Worm (Caenorhabditis elegans) whole organism, L2 larva: Measurements from ENCODE around the gene F10D7.4.

Source experiments
- C34F6.9 ChIP-seq: fragments of 150-350 bp; optimal IDR thresholded peaks from 2 replicates; lab custom pipeline; 2014; ENCODE audit warnings: missing biosample characterization, missing genetic modification characterization
- aly-2 ChIP-seq: fragments of 150-350 bp; optimal IDR thresholded peaks from 2 replicates; lab custom pipeline; 2014; ENCODE audit warnings: missing biosample characterization, missing genetic modification characterization
- ama-1 ChIP-seq: fragments of 150-350 bp; optimal IDR thresholded peaks from 2 replicates; lab custom pipeline; 2018; ENCODE audit warnings: inconsistent platforms
- blmp-1 ChIP-seq: sonication (generic microtip); optimal IDR thresholded peaks from 2 replicates; lab custom pipeline; 2017; ENCODE audit warnings: missing genetic modification characterization, mild to moderate bottlenecking, missing compliant biosample characterization, antibody characterized with exemption, moderate library complexity; ENCODE audit not compliant: insufficient read depth
- ceh-82 ChIP-seq: fragments of 150-350 bp; optimal IDR thresholded peaks from 2 replicates; lab custom pipeline; 2014; ENCODE audit warnings: missing biosample characterization, missing genetic modification characterization
- dmd-4 ChIP-seq: sonication (generic microtip); optimal IDR thresholded peaks from 2 replicates; lab custom pipeline; 2017; ENCODE audit warnings: missing biosample characterization, missing genetic modification characterization
- elt-1 ChIP-seq: fragments of 150-350 bp; optimal IDR thresholded peaks from 2 replicates; lab custom pipeline; 2014; ENCODE audit warnings: missing biosample characterization, missing genetic modification characterization
- elt-3 ChIP-seq: sonication (generic microtip); optimal IDR thresholded peaks from 2 replicates; lab custom pipeline; 2017; ENCODE audit warnings: missing biosample characterization, missing genetic modification characterization
- fos-1 ChIP-seq: fragments of 150-350 bp; optimal IDR thresholded peaks from 2 replicates; lab custom pipeline; 2014; ENCODE audit warnings: missing biosample characterization, missing genetic modification characterization
- gmeb-1 ChIP-seq: fragments of 150-350 bp; optimal IDR thresholded peaks from 2 replicates; lab custom pipeline; 2014; ENCODE audit warnings: missing biosample characterization, missing genetic modification characterization
- lin-11 ChIP-seq: fragments of 150-350 bp; sonication (generic microtip); optimal IDR thresholded peaks from 2 replicates; lab custom pipeline; 2014; ENCODE audit warnings: missing biosample characterization, missing genetic modification characterization, inconsistent platforms, mixed read lengths
- lin-39 ChIP-seq: fragments of 150-350 bp; optimal IDR thresholded peaks from 2 replicates; lab custom pipeline; 2014; ENCODE audit warnings: missing biosample characterization, missing genetic modification reagents, missing genetic modification characterization
- lsy-2 ChIP-seq, 2 experiments: fragments of 150-350 bp in 1 of 2; sonication (generic microtip) in 1 of 2; optimal IDR thresholded peaks; 2 replicates each; lab custom pipeline; 2014 to 2017; ENCODE audit warnings: missing biosample characterization in 2 of 2, missing genetic modification characterization in 2 of 2
- nhr-11 ChIP-seq: fragments of 150-350 bp; optimal IDR thresholded peaks from 2 replicates; lab custom pipeline; 2014; ENCODE audit warnings: missing biosample characterization, missing genetic modification characterization
- nhr-12 ChIP-seq: fragments of 150-350 bp; optimal IDR thresholded peaks from 2 replicates; lab custom pipeline; 2014; ENCODE audit warnings: missing biosample characterization, missing genetic modification characterization
- nhr-129 ChIP-seq: fragments of 150-350 bp; optimal IDR thresholded peaks from 2 replicates; lab custom pipeline; 2014; ENCODE audit warnings: missing biosample characterization, missing genetic modification characterization
- nhr-21 ChIP-seq: fragments of 150-350 bp; optimal IDR thresholded peaks from 2 replicates; lab custom pipeline; 2014; ENCODE audit warnings: missing biosample characterization, missing genetic modification characterization
- nhr-23 ChIP-seq: fragments of 150-350 bp; optimal IDR thresholded peaks from 2 replicates; lab custom pipeline; 2014; ENCODE audit warnings: missing biosample characterization, missing genetic modification reagents, missing genetic modification characterization
- nhr-25 ChIP-seq: fragments of 150-350 bp; sonication (generic microtip); optimal IDR thresholded peaks from 3 replicates; lab custom pipeline; 2014; ENCODE audit warnings: missing biosample characterization, missing genetic modification characterization
- nhr-6 ChIP-seq: fragments of 150-350 bp; optimal IDR thresholded peaks from 2 replicates; lab custom pipeline; 2014; ENCODE audit warnings: missing biosample characterization, missing genetic modification characterization
- nhr-77 ChIP-seq: fragments of 150-350 bp; optimal IDR thresholded peaks from 2 replicates; lab custom pipeline; 2014; ENCODE audit warnings: missing biosample characterization, missing genetic modification characterization
- peb-1 ChIP-seq: fragments of 150-350 bp; optimal IDR thresholded peaks from 2 replicates; lab custom pipeline; 2014; ENCODE audit warnings: missing biosample characterization, missing genetic modification characterization
- skn-1 ChIP-seq: sonication (generic microtip); optimal IDR thresholded peaks from 2 replicates; lab custom pipeline; 2017; ENCODE audit warnings: missing biosample characterization, missing genetic modification characterization
- sma-3 ChIP-seq: sonication (generic microtip); optimal IDR thresholded peaks from 2 replicates; lab custom pipeline; 2016; ENCODE audit warnings: missing genetic modification reagents, missing genetic modification characterization, missing compliant biosample characterization
- sma-9 ChIP-seq, 2 experiments: fragments of 150-350 bp in 1 of 2; sonication (generic microtip) in 1 of 2; optimal IDR thresholded peaks; 2 replicates each; lab custom pipeline; 2014 to 2016; ENCODE audit warnings: missing genetic modification characterization in 2 of 2, mild to moderate bottlenecking in 1 of 2, missing biosample characterization in 1 of 2, missing compliant biosample characterization in 1 of 2, missing genetic modification reagents in 1 of 2, moderate library complexity in 1 of 2
- snpc-4 ChIP-seq: fragments of 150-350 bp; optimal IDR thresholded peaks from 2 replicates; lab custom pipeline; 2014; ENCODE audit warnings: missing biosample characterization, missing genetic modification characterization
- unc-39 ChIP-seq: fragments of 150-350 bp; optimal IDR thresholded peaks from 2 replicates; lab custom pipeline; 2014; ENCODE audit warnings: missing biosample characterization, missing genetic modification characterization
- unc-55 ChIP-seq: fragments of 150-350 bp; sonication (generic microtip); optimal IDR thresholded peaks from 3 replicates; lab custom pipeline; 2014; ENCODE audit warnings: missing biosample characterization, missing genetic modification reagents, missing genetic modification characterization
- unc-62 ChIP-seq: fragments of 150-350 bp; optimal IDR thresholded peaks from 2 replicates; lab custom pipeline; 2014; ENCODE audit warnings: missing biosample characterization, missing genetic modification reagents, missing genetic modification characterization
- zag-1 ChIP-seq: fragments of 150-350 bp; optimal IDR thresholded peaks from 2 replicates; lab custom pipeline; 2014; ENCODE audit warnings: missing biosample characterization, missing genetic modification characterization
- ztf-1 ChIP-seq: fragments of 200-800 bp; sonication (Bioruptor generic); conservative IDR thresholded peaks from 2 replicates; pipeline ENCODE4 v1.3.6; 2022; ENCODE audit warnings: missing genetic modification characterization, missing compliant biosample characterization
- ztf-11 ChIP-seq: sonication (generic microtip); optimal IDR thresholded peaks from 2 replicates; lab custom pipeline; 2017; ENCODE audit warnings: missing biosample characterization, missing genetic modification characterization
- ztf-4 ChIP-seq: fragments of 150-350 bp; optimal IDR thresholded peaks from 2 replicates; lab custom pipeline; 2014; ENCODE audit warnings: missing biosample characterization, missing genetic modification characterization

The F10D7.4 gene

DNA sequence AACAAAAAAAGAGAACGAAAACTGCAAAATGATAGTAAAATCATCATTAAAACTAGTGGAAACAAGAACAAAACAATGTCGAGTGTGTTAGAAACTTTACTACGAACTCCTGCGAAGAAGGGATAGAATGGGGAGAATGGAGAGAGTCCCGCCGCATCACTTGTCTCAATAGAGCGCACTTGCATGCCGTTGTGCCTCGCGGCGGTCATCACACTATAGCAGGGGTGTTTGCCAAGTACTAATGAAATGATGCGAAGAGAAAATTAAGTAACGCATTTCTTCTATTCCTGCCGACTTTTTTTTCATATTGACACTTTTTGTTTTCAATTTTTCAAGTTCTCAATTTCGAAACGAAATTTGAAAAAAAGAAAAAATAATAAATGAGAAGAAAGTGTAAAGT lies 10.3 kb upstream of the F10D7.4 start (continued):
- TF ChIP-seq nhr-77 (tag; lab: Kevin White, UChicago) = no peak
- TF ChIP-seq unc-39 (tag; lab: Kevin White, UChicago) = no peak
- TF ChIP-seq fos-1 (tag; lab: Kevin White, UChicago) = peak; percentile 70
- TF ChIP-seq ceh-82 (tag; lab: Kevin White, UChicago) = no peak

DNA sequence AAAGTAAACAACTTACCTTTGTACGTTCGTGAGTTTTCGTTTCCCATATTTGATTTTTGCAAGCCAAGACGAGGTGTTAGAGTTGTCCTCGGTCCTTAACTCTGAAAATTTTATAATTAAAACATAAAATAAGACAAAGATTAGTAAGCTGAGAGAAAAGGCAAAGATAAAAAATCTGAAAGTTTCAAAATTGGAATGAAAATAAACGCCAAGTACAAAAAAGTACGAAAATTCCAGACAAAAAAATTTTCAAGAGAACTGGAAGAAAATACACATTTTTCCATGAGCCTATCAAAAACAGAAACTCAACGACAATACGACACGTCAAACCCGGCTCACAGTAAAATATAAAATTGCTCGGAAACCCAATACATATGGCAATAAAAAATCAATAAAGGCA lies 9.6 kb upstream of the F10D7.4 start, which contains the start of gene F10D7.5:
Gene F10D7.5, minus strand, starts transcription at position 101 of the 400 bp plus-strand sequence.
- TF ChIP-seq unc-39 (tag; lab: Kevin White, UChicago) (no peak), nhr-12 (tag; lab: Kevin White, UChicago) (no peak), elt-1 (tag; lab: Kevin White, UChicago) (no peak), elt-3 (no peak), zag-1 (tag; lab: Kevin White, UChicago) (no peak), sma-3 (GFP tag; lab: Kevin White, UChicago) (no peak), nhr-6 (no peak)

DNA sequence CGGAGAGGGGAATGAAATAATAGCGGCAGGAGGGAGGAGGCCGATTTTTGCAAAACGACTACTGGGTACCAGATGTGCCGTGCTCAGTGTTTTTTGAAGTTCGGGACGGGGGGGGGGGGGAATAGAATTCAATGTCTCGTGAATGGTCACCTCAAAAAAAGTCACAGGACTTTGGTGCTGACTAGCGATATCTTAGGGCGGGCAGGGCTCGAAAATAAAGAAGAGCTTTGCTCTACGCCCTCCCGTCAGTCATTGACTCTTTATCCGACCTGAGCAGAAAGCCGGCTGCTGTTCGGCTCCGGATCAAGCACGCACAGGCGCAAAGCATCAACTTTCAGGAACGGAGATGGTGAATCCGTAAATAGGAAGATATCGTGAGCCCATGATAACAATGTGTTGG lies 8.7 kb upstream of the F10D7.4 start:
- no peak for TF ChIP-seq nhr-11 (tag; lab: Kevin White, UChicago)
- TF ChIP-seq, all 48 proteins: peak for 0

DNA sequence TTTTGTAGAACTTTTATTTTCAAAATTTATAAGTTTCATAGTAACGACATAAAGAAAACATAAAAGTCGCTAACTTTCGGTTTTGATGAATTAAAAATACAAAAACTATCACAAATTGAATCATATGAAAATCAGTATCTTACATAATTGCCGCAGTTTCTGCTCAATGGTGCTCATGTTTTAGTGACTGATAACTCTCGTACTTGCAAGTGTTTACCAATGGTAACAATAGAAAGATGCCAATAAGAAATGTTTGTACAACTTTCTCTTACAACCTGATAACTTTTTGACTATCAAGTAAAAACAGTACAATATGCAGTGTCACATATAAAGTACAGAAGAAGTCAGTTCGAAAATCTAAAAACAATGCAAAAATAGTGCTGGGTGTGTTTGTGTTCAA lies 4.3 kb upstream of the F10D7.4 start:
- TF ChIP-seq lsy-2 (tag; optimal IDR thresholded peaks at IDR 0.05; lab: Kevin White, UChicago) (no peak), nhr-11 (tag; lab: Kevin White, UChicago) (no peak), dmd-4 (tag; lab: Kevin White, UChicago) (no peak), ztf-4 (tag; lab: Kevin White, UChicago) (no peak), sma-9 (GFP tag; optimal IDR thresholded peaks at IDR 0.05; lab: Kevin White, UChicago) (no peak), sma-9 (tag; optimal IDR thresholded peaks at IDR 0.05; lab: Kevin White, UChicago) (no peak), ceh-82 (tag; lab: Kevin White, UChicago) (no peak), nhr-23 (tag; lab: Kevin White, UChicago) (no peak), gmeb-1 (tag; lab: Kevin White, UChicago) (no peak)
- TF ChIP-seq, all 48 proteins: peak for 0

DNA sequence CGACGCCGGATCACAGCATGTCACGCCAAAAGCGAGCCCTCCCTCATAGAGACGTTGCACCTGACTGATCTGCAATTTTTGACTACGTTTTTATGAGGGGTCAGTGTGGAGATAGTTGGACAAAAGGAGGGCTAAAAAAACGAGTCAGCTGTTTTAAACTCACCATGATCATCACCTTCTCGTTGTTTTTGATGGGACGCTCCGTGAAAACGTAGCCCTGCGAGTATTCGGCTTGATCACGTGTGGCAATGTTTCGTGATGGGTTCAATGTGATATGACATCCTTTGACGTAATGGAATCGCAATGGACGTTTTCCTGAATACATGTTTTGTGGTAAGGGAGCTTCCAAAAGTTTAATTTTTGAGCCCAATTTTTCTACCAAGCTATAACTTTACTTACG lies 3.2 kb upstream of the F10D7.4 start:
- peak; percentile 83 for TF ChIP-seq nhr-129 (tag; lab: Kevin White, UChicago)
- TF ChIP-seq ztf-11 (tag; lab: Kevin White, UChicago) = no peak
- TF ChIP-seq lin-11 (tag; lab: Kevin White, UChicago) = no peak

DNA sequence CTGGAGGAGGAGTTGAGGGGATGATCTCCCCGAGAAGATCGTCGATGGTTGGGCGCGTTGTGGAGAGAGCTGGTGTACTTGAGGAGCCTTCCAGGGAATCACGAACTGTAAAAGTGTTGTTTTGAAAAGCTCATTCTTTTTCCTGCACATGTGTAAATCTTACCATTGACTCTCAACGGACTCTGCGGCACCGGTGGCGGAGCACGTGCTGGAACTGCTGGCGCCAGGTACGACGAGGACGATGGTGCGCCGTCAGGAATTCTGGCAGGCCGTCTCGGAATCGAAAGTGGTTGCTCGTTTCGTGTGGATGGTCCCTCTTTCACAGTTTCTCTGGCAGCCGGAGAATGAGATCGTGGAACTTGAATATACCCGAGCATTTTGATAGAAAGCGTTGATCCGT lies 2.5 kb upstream of the F10D7.4 start:
- TF ChIP-seq unc-55 (GFP tag; lab: Kevin White, UChicago) = no peak
- no peak for TF ChIP-seq fos-1 (tag; lab: Kevin White, UChicago)
- TF ChIP-seq snpc-4 (tag; lab: Kevin White, UChicago) = no peak
- TF ChIP-seq unc-62 (GFP tag; lab: Kevin White, UChicago) = no peak
- no peak for TF ChIP-seq peb-1 (tag; lab: Kevin White, UChicago)
- no peak for TF ChIP-seq ztf-1 (GFP tag; lab: Robert Waterston, UW)
- no peak for TF ChIP-seq nhr-25 (tag; lab: Kevin White, UChicago)
- no peak for TF ChIP-seq nhr-6
- TF ChIP-seq zag-1 (tag; lab: Kevin White, UChicago) = no peak
- no peak for TF ChIP-seq lsy-2 (tag; optimal IDR thresholded peaks at IDR 0.05; lab: Kevin White, UChicago)
- TF ChIP-seq ama-1 (lab: Kevin White, UChicago) = no peak
- no peak for TF ChIP-seq nhr-21 (tag; lab: Kevin White, UChicago)
- TF ChIP-seq lin-39 (tag; lab: Kevin White, UChicago) = no peak
- TF ChIP-seq unc-39 (tag; lab: Kevin White, UChicago) = no peak
- TF ChIP-seq ceh-82 (tag; lab: Kevin White, UChicago) = no peak
- TF ChIP-seq, all 48 proteins: peak for 0

DNA sequence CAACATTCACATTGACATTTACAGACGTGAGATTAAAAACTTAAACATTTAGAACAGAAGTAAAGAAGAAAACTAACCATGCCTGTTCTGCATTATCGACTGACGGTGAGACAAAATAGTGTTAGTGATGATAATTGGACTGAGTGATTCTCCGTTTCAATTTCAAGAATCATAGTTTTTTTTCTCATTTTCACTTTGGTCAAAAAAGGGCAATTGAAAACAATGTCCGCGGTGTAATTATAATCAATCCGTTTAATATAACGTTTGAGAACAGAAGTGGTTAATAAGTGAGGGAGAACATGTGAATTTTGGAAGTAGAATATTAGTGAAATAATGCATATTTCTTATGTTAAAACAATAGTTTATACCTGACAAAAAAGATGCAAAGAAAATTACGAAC lies 2.2 kb downstream of the F10D7.4 start, which contains the start of gene F10D7.10:
Gene F10D7.10, minus strand, starts transcription at position 101 of the 400 bp plus-strand sequence.
- TF ChIP-seq ama-1 (lab: Kevin White, UChicago) (no peak), nhr-6 (no peak), gmeb-1 (tag; lab: Kevin White, UChicago) (no peak), C34F6.9 (tag; lab: Kevin White, UChicago) (no peak), lin-11 (tag; lab: Kevin White, UChicago) (no peak), skn-1 (tag; lab: Kevin White, UChicago) (no peak), elt-1 (tag; lab: Kevin White, UChicago) (no peak), unc-39 (tag; lab: Kevin White, UChicago) (no peak), blmp-1 (tag; lab: Kevin White, UChicago) (no peak), nhr-23 (tag; lab: Kevin White, UChicago) (no peak), aly-2 (tag; lab: Kevin White, UChicago) (no peak), unc-55 (GFP tag; lab: Kevin White, UChicago) (no peak)
